Worm (Caenorhabditis elegans): Measurements from ENCODE around the gene cyp-33C4.

cyp-33C4 gene

DNA sequence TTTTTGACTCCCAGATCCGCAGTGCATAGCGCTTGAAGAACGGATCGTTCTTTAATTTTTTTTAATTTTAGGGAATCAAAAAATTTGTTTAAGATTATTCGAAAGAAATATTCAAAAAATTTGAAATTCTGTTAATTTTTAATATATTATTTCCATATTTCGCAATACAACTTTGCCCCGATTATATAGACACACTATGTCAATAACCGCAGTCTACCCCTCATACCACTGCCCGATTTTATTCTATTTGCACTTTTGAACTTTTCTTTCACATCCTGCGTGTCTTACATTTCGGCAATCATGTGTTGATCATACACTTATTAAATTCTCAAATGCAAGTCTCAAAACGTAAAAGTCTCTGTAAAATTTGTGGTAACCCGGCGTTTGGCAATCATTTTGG is 17.1 kb upstream of the cyp-33C4 start, which contains the start of gene nhr-56 (continued):
- no peak for TF ChIP-seq lir-3 (tag; optimal IDR thresholded peaks at IDR 0.05; ENCODE audit: poor library complexity)
- no peak for TF ChIP-seq unc-130 (tag; optimal IDR thresholded peaks at IDR 0.05)
- TF ChIP-seq pqm-1 (tag; optimal IDR thresholded peaks at IDR 0.05) = no peak
- TF ChIP-seq ces-1 (GFP tag; optimal IDR thresholded peaks at IDR 0.05) = no peak
- TF ChIP-seq unc-30 (tag; optimal IDR thresholded peaks at IDR 0.05) = no peak
- no peak for TF ChIP-seq xbp-1 (tag; optimal IDR thresholded peaks at IDR 0.05)
- no peak for TF ChIP-seq nhr-237 (tag; optimal IDR thresholded peaks at IDR 0.05)
- TF ChIP-seq ets-5 (GFP tag; IDR thresholded peaks at IDR 0.05) = no peak
- no peak for TF ChIP-seq tbx-2 (tag; optimal IDR thresholded peaks at IDR 0.05)
- TF ChIP-seq efl-3 (GFP tag; optimal IDR thresholded peaks at IDR 0.05) = no peak
- no peak for TF ChIP-seq nhr-84 (tag; optimal IDR thresholded peaks at IDR 0.05)
- no peak for TF ChIP-seq aha-1 (tag; optimal IDR thresholded peaks at IDR 0.05)
- no peak for TF ChIP-seq sup-37 (GFP tag; optimal IDR thresholded peaks at IDR 0.05)
- peak; percentile 19 for TF ChIP-seq fkh-8 (tag; optimal IDR thresholded peaks at IDR 0.05)
- no peak for TF ChIP-seq nhr-28 (tag; optimal IDR thresholded peaks at IDR 0.05)
- TF ChIP-seq C04F5.9 (tag; optimal IDR thresholded peaks at IDR 0.05) = no peak
- TF ChIP-seq blmp-1 (tag; optimal IDR thresholded peaks at IDR 0.05) = peak; percentile 39
- TF ChIP-seq swsn-7 (tag; optimal IDR thresholded peaks at IDR 0.05) = peak; percentile 32
- TF ChIP-seq lin-39 (tag; optimal IDR thresholded peaks at IDR 0.05) = no peak
- TF ChIP-seq dsc-1 (tag; optimal IDR thresholded peaks at IDR 0.05) = no peak
- TF ChIP-seq rnt-1 (tag; optimal IDR thresholded peaks at IDR 0.05) = no peak
- no peak for TF ChIP-seq unc-86 (tag; optimal IDR thresholded peaks at IDR 0.05)
- no peak for TF ChIP-seq grh-1 (GFP tag; IDR thresholded peaks at IDR 0.05)
- no peak for TF ChIP-seq C34B4.2 (tag; optimal IDR thresholded peaks at IDR 0.05)
- no peak for TF ChIP-seq ceh-63 (GFP tag; optimal IDR thresholded peaks at IDR 0.05)
- TF ChIP-seq dpl-1 (GFP tag; optimal IDR thresholded peaks at IDR 0.05) = peak in 1 of 3 experiments; percentile 21
- TF ChIP-seq nhr-76 (tag; optimal IDR thresholded peaks at IDR 0.05) = no peak
- no peak for TF ChIP-seq ceh-90 (tag; optimal IDR thresholded peaks at IDR 0.05)
- TF ChIP-seq nhr-47 (tag; optimal IDR thresholded peaks at IDR 0.05) = peak; percentile 23
- TF ChIP-seq hlh-4 (tag; optimal IDR thresholded peaks at IDR 0.05) = no peak
- peak; percentile 15 for TF ChIP-seq nhr-77 (tag; optimal IDR thresholded peaks at IDR 0.05)
- no peak for TF ChIP-seq egl-27 (tag; optimal IDR thresholded peaks at IDR 0.05)

ce11 chrV:2221764-2222163 is 14.2 kb upstream of the cyp-33C4 start, which contains the start of gene nhr-128:
nhr-128 (plus strand) TSS chrV:2222064.
- no peak for TF ChIP-seq efl-3 (GFP tag; optimal IDR thresholded peaks at IDR 0.05)
- TF ChIP-seq dpl-1 (GFP tag; optimal IDR thresholded peaks at IDR 0.05) = no peak
- TF ChIP-seq lsy-2 (tag; optimal IDR thresholded peaks at IDR 0.05) = no peak
- TF ChIP-seq nhr-19 (GFP tag; conservative IDR thresholded peaks at IDR 0.05) = no peak
- no peak for TF ChIP-seq aly-2 (tag; optimal IDR thresholded peaks at IDR 0.05)
- no peak for TF ChIP-seq lin-39 (tag; optimal IDR thresholded peaks at IDR 0.05)
- TF ChIP-seq sptf-1 (tag; optimal IDR thresholded peaks at IDR 0.05) = no peak
- no peak for TF ChIP-seq nhr-76 (tag; optimal IDR thresholded peaks at IDR 0.05)
- TF ChIP-seq pax-3 (tag; optimal IDR thresholded peaks at IDR 0.05) = no peak
- TF ChIP-seq nhr-77 (tag; optimal IDR thresholded peaks at IDR 0.05) = no peak
- TF ChIP-seq ceh-88 (GFP tag; IDR thresholded peaks at IDR 0.05) = no peak
- TF ChIP-seq ceh-82 (tag; optimal IDR thresholded peaks at IDR 0.05) = no peak
- TF ChIP-seq grh-1 (GFP tag; IDR thresholded peaks at IDR 0.05) = no peak
- TF ChIP-seq elt-2 (tag; optimal IDR thresholded peaks at IDR 0.05) = no peak
- no peak for TF ChIP-seq ceh-8 (GFP tag; optimal IDR thresholded peaks at IDR 0.05)

- TF ChIP-seq lin-14 (GFP tag; optimal IDR thresholded peaks at IDR 0.05) = no peak
- TF ChIP-seq mep-1 (tag; optimal IDR thresholded peaks at IDR 0.05) = no peak
- TF ChIP-seq egl-27 (tag; optimal IDR thresholded peaks at IDR 0.05) = no peak
- no peak for TF ChIP-seq ztf-4 (tag; optimal IDR thresholded peaks at IDR 0.05)
- TF ChIP-seq lin-39 (tag; optimal IDR thresholded peaks at IDR 0.05) = no peak
- TF ChIP-seq lin-13 (GFP tag; optimal IDR thresholded peaks at IDR 0.05) = no peak
- TF ChIP-seq snpc-4 (tag; optimal IDR thresholded peaks at IDR 0.05) = no peak
- no peak for TF ChIP-seq fkh-8 (tag; optimal IDR thresholded peaks at IDR 0.05)
- no peak for TF ChIP-seq nhr-20 (tag; optimal IDR thresholded peaks at IDR 0.05)
- TF ChIP-seq nhr-77 (tag; optimal IDR thresholded peaks at IDR 0.05) = no peak
- TF ChIP-seq zag-1 (tag; optimal IDR thresholded peaks at IDR 0.05) = no peak
- no peak for TF ChIP-seq unc-86 (tag; optimal IDR thresholded peaks at IDR 0.05)
Observed at ce11 chrV:2225130-2225529, 10.8 kb upstream of the cyp-33C4 start, which contains the start of gene nhr-103. nhr-103 (plus strand) TSS chrV:2225430.
